Worm (Caenorhabditis elegans): Measurements from ENCODE around the gene somi-1.

ce11 chrV:13407913-13408312 is 16.7 kb upstream of the somi-1 start, which contains the start of gene F53F1.3:
- TF ChIP-seq nhr-12 (tag; optimal IDR thresholded peaks at IDR 0.05) (no peak), blmp-1 (tag; optimal IDR thresholded peaks at IDR 0.05) (no peak), nhr-76 (tag; optimal IDR thresholded peaks at IDR 0.05) (no peak), nhr-28 (tag; optimal IDR thresholded peaks at IDR 0.05) (no peak), mab-5 (tag; optimal IDR thresholded peaks at IDR 0.05) (no peak), elt-1 (tag; optimal IDR thresholded peaks at IDR 0.05; ENCODE audit: borderline replicate concordance, insufficient read depth) (no peak), lin-13 (tag; optimal IDR thresholded peaks at IDR 0.05) (no peak)

All from whole organism, mixed stage, embryonic.